Comparison of ENCODE assay signal across 7 worm cellular contexts in the genomic region with DNA sequence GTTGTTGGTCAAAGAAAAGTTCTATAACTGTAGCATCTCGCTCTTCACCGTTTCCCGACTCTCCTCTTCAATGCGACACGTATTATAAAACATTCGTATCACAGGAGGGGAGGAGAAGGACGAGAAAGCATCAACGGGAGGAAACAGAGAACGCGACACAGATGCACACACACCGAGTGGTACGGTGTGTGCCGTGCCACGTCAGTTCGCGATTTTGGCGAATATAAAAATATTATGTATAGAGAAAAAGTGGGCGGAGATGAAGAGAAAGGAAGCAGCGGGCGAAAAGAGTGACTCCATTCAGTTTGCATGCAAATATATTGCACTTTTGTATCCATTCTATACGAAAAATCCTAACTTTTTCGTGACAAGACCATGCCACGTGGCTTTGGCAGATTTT.
TF ChIP-seq lines count a peak whose summit lies in the region.

No protein-coding gene starts in this region.

TF ChIP-seq in whole organism, L1 larva, 84 proteins besides CTCF, POLR2A, EP300 and RAD21:
- TF ChIP-seq elt-2 (tag; optimal IDR thresholded peaks at IDR 0.05; lab: Kevin White, UChicago) (peak; percentile 14), tbx-2 (tag; optimal IDR thresholded peaks at IDR 0.05; lab: Kevin White, UChicago) (no peak)

TF ChIP-seq in whole organism, L2 larva, 48 proteins besides CTCF, POLR2A, EP300 and RAD21:
- TF ChIP-seq skn-1 (tag; optimal IDR thresholded peaks at IDR 0.05; lab: Kevin White, UChicago) (no peak), sma-9 (GFP tag; optimal IDR thresholded peaks at IDR 0.05; lab: Kevin White, UChicago) (peak; percentile 15), sma-9 (tag; optimal IDR thresholded peaks at IDR 0.05; lab: Kevin White, UChicago) (no peak), fos-1 (tag; optimal IDR thresholded peaks at IDR 0.05; lab: Kevin White, UChicago) (peak; percentile 67), crh-2 (tag; optimal IDR thresholded peaks at IDR 0.05; lab: Kevin White, UChicago) (peak; percentile 74)

TF ChIP-seq in whole organism, L3 larva, 47 proteins besides CTCF, POLR2A, EP300 and RAD21:
- TF ChIP-seq pqm-1 (tag; optimal IDR thresholded peaks at IDR 0.05; lab: Kevin White, UChicago): peak; percentile 48
- peak; percentile 72 for TF ChIP-seq nfya-1 (tag; optimal IDR thresholded peaks at IDR 0.05; lab: Kevin White, UChicago; ENCODE audit: insufficient read depth)
- TF ChIP-seq elt-2 (tag; optimal IDR thresholded peaks at IDR 0.05; lab: Kevin White, UChicago): peak; percentile 77
- no peak for TF ChIP-seq egl-27 (tag; optimal IDR thresholded peaks at IDR 0.05; lab: Kevin White, UChicago)
- TF ChIP-seq pha-4 (tag; optimal IDR thresholded peaks at IDR 0.05; lab: Kevin White, UChicago): peak; percentile 12
- TF ChIP-seq nhr-77 (tag; optimal IDR thresholded peaks at IDR 0.05; lab: Kevin White, UChicago): no peak
- TF ChIP-seq ceh-9 (tag; optimal IDR thresholded peaks at IDR 0.05; lab: Kevin White, UChicago): no peak
- no peak for TF ChIP-seq ztf-4 (tag; optimal IDR thresholded peaks at IDR 0.05; lab: Kevin White, UChicago)
- no peak for TF ChIP-seq lin-39 (tag; optimal IDR thresholded peaks at IDR 0.05; lab: Kevin White, UChicago)
- TF ChIP-seq R02D3.7 (tag; optimal IDR thresholded peaks at IDR 0.05; lab: Kevin White, UChicago): no peak
- TF ChIP-seq elt-1 (tag; optimal IDR thresholded peaks at IDR 0.05; lab: Kevin White, UChicago): no peak
- no peak for TF ChIP-seq nhr-23 (tag; optimal IDR thresholded peaks at IDR 0.05; lab: Kevin White, UChicago)

TF ChIP-seq in whole organism, L4 larva, 104 proteins besides CTCF, POLR2A, EP300 and RAD21 (continues in another document):
- TF ChIP-seq F44E2.7 (GFP tag; IDR thresholded peaks at IDR 0.05; lab: Robert Waterston, UW): no peak
- TF ChIP-seq pha-4 (GFP tag; IDR thresholded peaks at IDR 0.05; lab: Robert Waterston, UW): no peak; the same call in 1 of the 2 replicates
- peak; percentile 24 for TF ChIP-seq pha-4 (tag; optimal IDR thresholded peaks at IDR 0.05; lab: Kevin White, UChicago)
- peak; percentile 27 for TF ChIP-seq F10B5.3 (tag; optimal IDR thresholded peaks at IDR 0.05; lab: Kevin White, UChicago)
- no peak for TF ChIP-seq hif-1 (tag; optimal IDR thresholded peaks at IDR 0.05; lab: Kevin White, UChicago)
- 0 out of 2 replicates have a peak, but pooled peaks have one; percentile 14 for TF ChIP-seq dmd-6 (GFP tag; IDR thresholded peaks at IDR 0.05; lab: Robert Waterston, UW)
- TF ChIP-seq skn-1 (tag; optimal IDR thresholded peaks at IDR 0.05; lab: Kevin White, UChicago): no peak
- TF ChIP-seq nhr-48 (tag; optimal IDR thresholded peaks at IDR 0.05; lab: Kevin White, UChicago): no peak
- peak; percentile 55 for TF ChIP-seq pqm-1 (tag; optimal IDR thresholded peaks at IDR 0.05; lab: Kevin White, UChicago)
- TF ChIP-seq nhr-28 (tag; optimal IDR thresholded peaks at IDR 0.05; lab: Kevin White, UChicago): peak; percentile 42
- peak in 1 of 2 experiments; percentile 62 for TF ChIP-seq unc-62 (GFP tag; optimal IDR thresholded peaks at IDR 0.05 in 1 of 2; lab: Kevin White, UChicago)
- TF ChIP-seq unc-62 (tag; optimal IDR thresholded peaks at IDR 0.05; lab: Kevin White, UChicago): no peak
- TF ChIP-seq lsy-2 (tag; optimal IDR thresholded peaks at IDR 0.05; lab: Kevin White, UChicago): peak in 1 of 2 experiments; percentile 9
- no peak for TF ChIP-seq lin-1 (GFP tag; IDR thresholded peaks at IDR 0.05; lab: Robert Waterston, UW)
- TF ChIP-seq arid-1 (GFP tag; conservative IDR thresholded peaks at IDR 0.05; lab: Robert Waterston, UW): 0 out of 2 replicates have a peak, but pooled peaks have one; percentile 15
- no peak for TF ChIP-seq ztf-7 (tag; optimal IDR thresholded peaks at IDR 0.05; lab: Kevin White, UChicago)

TF ChIP-seq in whole organism, early embryonic, 17 proteins besides CTCF, POLR2A, EP300 and RAD21:
- TF ChIP-seq aly-1 (tag; optimal IDR thresholded peaks at IDR 0.05; lab: Kevin White, UChicago) (peak; percentile 23), ama-1 (optimal IDR thresholded peaks at IDR 0.05; lab: Kevin White, UChicago) (no peak)

TF ChIP-seq in whole organism, late embryonic, 69 proteins besides CTCF, POLR2A, EP300 and RAD21:
- TF ChIP-seq fkh-6 (tag; optimal IDR thresholded peaks at IDR 0.05; lab: Kevin White, UChicago): no peak
- TF ChIP-seq ceh-48 (tag; optimal IDR thresholded peaks at IDR 0.05; lab: Kevin White, UChicago): no peak
- TF ChIP-seq pqm-1 (tag; optimal IDR thresholded peaks at IDR 0.05; lab: Kevin White, UChicago): no peak
- TF ChIP-seq npax-4 (tag; optimal IDR thresholded peaks at IDR 0.05; lab: Kevin White, UChicago): no peak
- TF ChIP-seq sox-2 (GFP tag; IDR thresholded peaks at IDR 0.05; lab: Robert Waterston, UW): no peak
- no peak for TF ChIP-seq syd-9 (tag; optimal IDR thresholded peaks at IDR 0.05; lab: Kevin White, UChicago)
- TF ChIP-seq nfya-1 (tag; optimal IDR thresholded peaks at IDR 0.05; lab: Kevin White, UChicago): peak; percentile 55
- TF ChIP-seq pax-1 (tag; optimal IDR thresholded peaks at IDR 0.05; lab: Kevin White, UChicago): no peak
- TF ChIP-seq sox-4 (tag; optimal IDR thresholded peaks at IDR 0.05; lab: Kevin White, UChicago): no peak
- TF ChIP-seq elt-2 (tag; optimal IDR thresholded peaks at IDR 0.05; lab: Kevin White, UChicago): peak; percentile 5

TF ChIP-seq in whole organism, young adult, 124 proteins besides CTCF, POLR2A, EP300 and RAD21:
- TF ChIP-seq let-607 (tag; optimal IDR thresholded peaks at IDR 0.05; lab: Kevin White, UChicago): peak; percentile 77 to 79
- peak; percentile 33 for TF ChIP-seq lin-54 (GFP tag; optimal IDR thresholded peaks at IDR 0.05; lab: Kevin White, UChicago)
- peak; percentile 40; the same call in 1 of the 2 replicates for TF ChIP-seq dox-1 (GFP tag; IDR thresholded peaks at IDR 0.05; lab: Robert Waterston, UW)
- no peak for TF ChIP-seq snpc-4 (GFP tag; optimal IDR thresholded peaks at IDR 0.05; lab: Kevin White, UChicago)
- peak in 3 of 4 experiments; percentile 13 to 42 (median 35) for TF ChIP-seq snpc-4 (tag; optimal IDR thresholded peaks at IDR 0.05; lab: Kevin White, UChicago)
- TF ChIP-seq F52B5.7 (tag; optimal IDR thresholded peaks at IDR 0.05; lab: Kevin White, UChicago): peak; percentile 3
- TF ChIP-seq D2030.7 (GFP tag; IDR thresholded peaks at IDR 0.05; lab: Robert Waterston, UW): 0 out of 2 replicates have a peak, but pooled peaks have one; percentile 35
- no peak for TF ChIP-seq somi-1 (GFP tag; optimal IDR thresholded peaks at IDR 0.05; lab: Kevin White, UChicago)
- no peak for TF ChIP-seq ekl-4 (GFP tag; IDR thresholded peaks at IDR 0.05; lab: Robert Waterston, UW)
- no peak for TF ChIP-seq ZK185.1 (tag; optimal IDR thresholded peaks at IDR 0.05; lab: Kevin White, UChicago; ENCODE audit: poor library complexity, severe bottlenecking)
- TF ChIP-seq hmg-1.2 (GFP tag; IDR thresholded peaks at IDR 0.05; lab: Robert Waterston, UW): peak; percentile 26; the same call in 1 of the 2 replicates
- TF ChIP-seq mes-4 (tag; optimal IDR thresholded peaks at IDR 0.05; lab: Kevin White, UChicago): peak; percentile 1
- no peak for TF ChIP-seq F33H1.4 (GFP tag; IDR thresholded peaks at IDR 0.05; lab: Robert Waterston, UW)
- TF ChIP-seq F10E7.11 (tag; optimal IDR thresholded peaks at IDR 0.05; lab: Kevin White, UChicago): no peak
- no peak for TF ChIP-seq lin-26 (GFP tag; IDR thresholded peaks at IDR 0.05; lab: Robert Waterston, UW)
- TF ChIP-seq K12H6.12 (tag; optimal IDR thresholded peaks at IDR 0.05; lab: Kevin White, UChicago): no peak
- TF ChIP-seq snpc-1.3 (tag; optimal IDR thresholded peaks at IDR 0.05; lab: Kevin White, UChicago; ENCODE audit: insufficient read depth): no peak
- peak; percentile 23; the same call in 1 of the 2 replicates for TF ChIP-seq madf-6 (GFP tag; IDR thresholded peaks at IDR 0.05; lab: Robert Waterston, UW)
- peak; percentile 50 for TF ChIP-seq hrde-1 (tag; optimal IDR thresholded peaks at IDR 0.05; lab: Kevin White, UChicago; ENCODE audit: borderline replicate concordance)
- peak; percentile 67 for TF ChIP-seq nhr-80 (tag; optimal IDR thresholded peaks at IDR 0.05; lab: Kevin White, UChicago)
- TF ChIP-seq lin-40 (tag; optimal IDR thresholded peaks at IDR 0.05; lab: Kevin White, UChicago): no peak
- peak; percentile 12 for TF ChIP-seq die-1 (tag; optimal IDR thresholded peaks at IDR 0.05; lab: Kevin White, UChicago)
- TF ChIP-seq nfyb-1 (GFP tag; IDR thresholded peaks at IDR 0.05; lab: Robert Waterston, UW): peak; percentile 54; the same call in 1 of the 2 replicates
- no peak for TF ChIP-seq nfya-2 (GFP tag; IDR thresholded peaks at IDR 0.05; lab: Robert Waterston, UW)
- TF ChIP-seq snpc-3.4 (tag; optimal IDR thresholded peaks at IDR 0.05; lab: Kevin White, UChicago): peak; percentile 35
